Worm (Caenorhabditis elegans) whole organism, young adult: Measurements from ENCODE around the gene pap-2.

Source experiments
- B0035.1 ChIP-seq: sonication (generic microtip); optimal IDR thresholded peaks from 2 replicates; lab custom pipeline; 2016; ENCODE audit warnings: missing genetic modification characterization, mild to moderate bottlenecking, missing compliant biosample characterization, missing genotype, missing genetic modification reagents
- B0261.1 ChIP-seq: sonication (generic microtip); optimal IDR thresholded peaks from 2 replicates; lab custom pipeline; 2016; ENCODE audit warnings: mild to moderate bottlenecking, missing genetic modification characterization, moderate library complexity, missing compliant biosample characterization
- F49E8.2 ChIP-seq: sonication (generic microtip); optimal IDR thresholded peaks from 3 replicates; lab custom pipeline; 2017; ENCODE audit warnings: missing genetic modification characterization, mild to moderate bottlenecking, missing compliant biosample characterization, antibody characterized with exemption, moderate library complexity; ENCODE audit not compliant: insufficient read depth
- F57A8.1 ChIP-seq: fragments of 200-800 bp; sonication (Bioruptor generic); optimal IDR thresholded peaks from 2 replicates; lab custom pipeline; 2018; ENCODE audit warnings: mild to moderate bottlenecking, missing genetic modification characterization, moderate library complexity, missing compliant biosample characterization
- K11D2.4 ChIP-seq: fragments of 200-800 bp; sonication (Bioruptor generic); IDR thresholded peaks from 2 replicates; pipeline ENCODE4 v1.3.6; 2022; ENCODE audit warnings: missing genetic modification reagents, missing genetic modification characterization, missing compliant biosample characterization
- T07F8.4 ChIP-seq: sonication (generic microtip); optimal IDR thresholded peaks from 2 replicates; lab custom pipeline; 2016; ENCODE audit warnings: mild to moderate bottlenecking, missing genetic modification characterization, moderate library complexity, missing compliant biosample characterization
- T26A5.8 ChIP-seq: sonication (generic microtip); optimal IDR thresholded peaks from 2 replicates; lab custom pipeline; 2016; ENCODE audit warnings: missing genetic modification characterization, missing compliant biosample characterization
- ZK185.1 ChIP-seq: sonication (generic microtip); optimal IDR thresholded peaks from 2 replicates; lab custom pipeline; 2016; ENCODE audit warnings: mild to moderate bottlenecking, missing genetic modification characterization, missing compliant biosample characterization; ENCODE audit not compliant: poor library complexity, severe bottlenecking
- attf-3 ChIP-seq: fragments of 200-800 bp; sonication (Bioruptor generic); conservative IDR thresholded peaks from 2 replicates; pipeline ENCODE4 v1.3.6; 2022; ENCODE audit warnings: missing genetic modification reagents, missing genetic modification characterization, missing compliant biosample characterization
- ceh-100 ChIP-seq: fragments of 200-800 bp; sonication (Bioruptor generic); IDR thresholded peaks from 2 replicates; pipeline ENCODE4 v1.3.6; 2022; ENCODE audit warnings: missing genetic modification reagents, missing genetic modification characterization, missing compliant biosample characterization
- ceh-27 ChIP-seq: fragments of 200-800 bp; sonication (Bioruptor generic); optimal IDR thresholded peaks from 2 replicates; lab custom pipeline; 2018; ENCODE audit warnings: mild to moderate bottlenecking, missing genetic modification characterization, moderate library complexity, missing compliant biosample characterization
- ceh-40 ChIP-seq: fragments of 200-800 bp; sonication (Bioruptor generic); IDR thresholded peaks from 2 replicates; pipeline ENCODE4 v1.3.6; 2022; ENCODE audit warnings: missing genetic modification characterization, missing compliant biosample characterization
- ceh-91 ChIP-seq: fragments of 200-800 bp; sonication (Bioruptor generic); IDR thresholded peaks from 2 replicates; pipeline ENCODE4 v1.3.6; 2022; ENCODE audit warnings: missing genetic modification reagents, missing genetic modification characterization, missing compliant biosample characterization
- chd-7 ChIP-seq: sonication (generic microtip); optimal IDR thresholded peaks from 2 replicates; lab custom pipeline; 2016; ENCODE audit warnings: mild to moderate bottlenecking, missing genetic modification characterization, moderate library complexity, missing compliant biosample characterization
- die-1 ChIP-seq: sonication (generic microtip); optimal IDR thresholded peaks from 2 replicates; lab custom pipeline; 2016; ENCODE audit warnings: missing genotype, mild to moderate bottlenecking, missing genetic modification characterization, missing compliant biosample characterization
- dox-1 ChIP-seq: fragments of 200-800 bp; sonication (Bioruptor generic); IDR thresholded peaks from 2 replicates; pipeline ENCODE4 v1.3.6; 2022; ENCODE audit warnings: missing genetic modification reagents, missing genetic modification characterization, missing compliant biosample characterization
- dpff-1 ChIP-seq: sonication (generic microtip); optimal IDR thresholded peaks from 2 replicates; lab custom pipeline; 2017; ENCODE audit warnings: mild to moderate bottlenecking, missing genetic modification characterization, missing compliant biosample characterization
- efl-1 ChIP-seq: fragments of 150-350 bp; optimal IDR thresholded peaks from 2 replicates; lab custom pipeline; 2014; ENCODE audit warnings: missing biosample characterization, missing genetic modification reagents, missing genetic modification characterization
- hlh-12 ChIP-seq: sonication (generic microtip); optimal IDR thresholded peaks from 2 replicates; lab custom pipeline; 2016; ENCODE audit warnings: missing genetic modification characterization, missing compliant biosample characterization
- hlh-26 ChIP-seq: fragments of 200-800 bp; sonication (Bioruptor generic); conservative IDR thresholded peaks from 2 replicates; pipeline ENCODE4 v1.3.6; 2022; ENCODE audit warnings: missing genetic modification reagents, missing genetic modification characterization, missing compliant biosample characterization
- lin-35 ChIP-seq, 3 experiments: fragments of 150-350 bp in 2 of 3; sonication (generic microtip) in 1 of 3; optimal IDR thresholded peaks; 2 replicates each; lab custom pipeline; 2014 to 2018; ENCODE audit warnings: missing biosample characterization in 3 of 3, missing genetic modification characterization in 3 of 3, missing genetic modification reagents in 3 of 3
- lin-40 ChIP-seq: sonication (generic microtip); optimal IDR thresholded peaks from 2 replicates; lab custom pipeline; 2016; ENCODE audit warnings: missing genetic modification characterization, mild to moderate bottlenecking, missing compliant biosample characterization, missing genotype, missing genetic modification reagents
- lir-1 ChIP-seq: fragments of 200-800 bp; sonication (Bioruptor generic); conservative IDR thresholded peaks from 2 replicates; pipeline ENCODE4 v1.3.6; 2022; ENCODE audit warnings: missing genetic modification reagents, missing genetic modification characterization, missing compliant biosample characterization
- lsl-1 ChIP-seq: fragments of 200-800 bp; sonication (Bioruptor generic); optimal IDR thresholded peaks from 2 replicates; lab custom pipeline; 2018; ENCODE audit warnings: mild to moderate bottlenecking, missing genetic modification characterization, moderate library complexity, missing compliant biosample characterization
- madf-3 ChIP-seq: fragments of 200-800 bp; sonication (Bioruptor generic); IDR thresholded peaks from 2 replicates; pipeline ENCODE4 v1.3.6; 2022; ENCODE audit warnings: missing genetic modification reagents, missing genetic modification characterization, missing compliant biosample characterization
- madf-6 ChIP-seq: fragments of 200-800 bp; sonication (Bioruptor generic); IDR thresholded peaks from 2 replicates; pipeline ENCODE4 v1.3.6; 2022; ENCODE audit warnings: missing genetic modification reagents, missing genetic modification characterization, missing compliant biosample characterization
- mxl-1 ChIP-seq: sonication (generic microtip); optimal IDR thresholded peaks from 2 replicates; lab custom pipeline; 2016; ENCODE audit warnings: missing genetic modification characterization, missing compliant biosample characterization
- nfyb-1 ChIP-seq: fragments of 200-800 bp; sonication (Bioruptor generic); IDR thresholded peaks from 2 replicates; pipeline ENCODE4 v1.3.6; 2022; ENCODE audit warnings: missing genetic modification reagents, missing genetic modification characterization, missing compliant biosample characterization
- nhr-90 ChIP-seq: sonication (generic microtip); optimal IDR thresholded peaks from 2 replicates; lab custom pipeline; 2016; ENCODE audit warnings: missing genotype, mild to moderate bottlenecking, missing genetic modification characterization, missing compliant biosample characterization
- pbrm-1 ChIP-seq: fragments of 200-800 bp; sonication (Bioruptor generic); IDR thresholded peaks from 2 replicates; pipeline ENCODE4 v1.3.6; 2022; ENCODE audit warnings: missing genetic modification reagents, missing genetic modification characterization, missing compliant biosample characterization
- rec-8 ChIP-seq, 2 experiments: sonication (generic microtip); optimal IDR thresholded peaks; 2 replicates each; lab custom pipeline; 2016; ENCODE audit warnings: mild to moderate bottlenecking in 2 of 2, missing genetic modification characterization in 2 of 2, missing genetic modification reagents in 2 of 2, missing genotype in 2 of 2, missing biosample characterization in 1 of 2, missing compliant biosample characterization in 1 of 2, moderate library complexity in 1 of 2
- snpc-1.1 ChIP-seq: sonication (generic microtip); optimal IDR thresholded peaks from 2 replicates; lab custom pipeline; 2017; ENCODE audit warnings: missing genetic modification characterization, mild to moderate bottlenecking, missing compliant biosample characterization, antibody characterized with exemption, moderate library complexity, missing genotype, missing genetic modification reagents; ENCODE audit not compliant: insufficient read depth
- snpc-3.4 ChIP-seq: sonication (generic microtip); optimal IDR thresholded peaks from 2 replicates; lab custom pipeline; 2017; ENCODE audit warnings: missing genetic modification characterization, mild to moderate bottlenecking, missing compliant biosample characterization, antibody characterized with exemption, moderate library complexity, missing genotype, missing genetic modification reagents
- snpc-4 ChIP-seq, 5 experiments: fragments of 150-350 bp in 1 of 5; sonication (generic microtip) in 4 of 5; optimal IDR thresholded peaks; 2 replicates each; lab custom pipeline; 2014 to 2018; ENCODE audit warnings: missing genetic modification characterization in 5 of 5, missing biosample characterization in 3 of 5, antibody characterized with exemption in 2 of 5, mild to moderate bottlenecking in 2 of 5, missing compliant biosample characterization in 2 of 5, missing genotype in 2 of 5, moderate library complexity in 2 of 5, missing genetic modification reagents in 1 of 5
- zim-3 ChIP-seq: sonication (generic microtip); optimal IDR thresholded peaks from 2 replicates; lab custom pipeline; 2017; ENCODE audit warnings: mild to moderate bottlenecking, missing genetic modification characterization, moderate library complexity, missing compliant biosample characterization
- ztf-22 ChIP-seq: fragments of 200-800 bp; sonication (Bioruptor generic); optimal IDR thresholded peaks from 2 replicates; lab custom pipeline; 2018; ENCODE audit warnings: mild to moderate bottlenecking, missing genetic modification characterization, moderate library complexity, missing compliant biosample characterization
- ztf-6 ChIP-seq: fragments of 200-800 bp; sonication (Bioruptor generic); IDR thresholded peaks from 2 replicates; pipeline ENCODE4 v1.3.6; 2022; ENCODE audit warnings: missing genetic modification reagents, missing genetic modification characterization, missing compliant biosample characterization

The pap-2 gene

DNA sequence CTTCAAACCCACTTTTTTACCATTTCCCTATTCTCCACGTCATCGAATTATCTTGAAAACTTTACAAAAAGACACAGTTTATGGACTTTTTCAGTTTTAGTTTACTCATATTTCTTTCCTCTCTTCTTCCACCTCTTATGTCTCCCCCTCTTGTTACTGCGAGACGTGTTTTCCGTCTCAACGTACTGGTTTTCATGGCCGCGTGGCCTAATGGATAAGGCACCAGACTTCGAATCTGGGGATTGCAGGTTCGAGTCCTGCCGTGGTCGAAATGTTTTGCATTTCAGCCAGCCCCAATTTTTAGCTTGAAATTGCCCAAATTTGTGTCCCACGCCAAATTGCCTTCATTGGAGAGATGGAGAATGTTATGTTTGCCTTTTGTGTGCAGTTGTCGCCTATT lies 43.2 kb downstream of the pap-2 start (continued):
- TF ChIP-seq lin-35 (GFP tag; optimal IDR thresholded peaks at IDR 0.05; lab: Kevin White, UChicago) (peak in 1 of 3 experiments; percentile 3), die-1 (peak; percentile 90), efl-1 (GFP tag; lab: Kevin White, UChicago) (no peak), B0261.1 (tag; lab: Kevin White, UChicago) (peak; percentile 93), nhr-90 (tag; lab: Kevin White, UChicago) (peak; percentile 90), B0035.1 (tag; lab: Kevin White, UChicago) (peak; percentile 32), madf-6 (peak; percentile 65), ceh-100 (peak; percentile 68), ztf-6 (GFP tag; lab: Robert Waterston, UW) (peak; percentile 16; the same call in 1 of the 2 replicates), madf-3 (GFP tag; lab: Robert Waterston, UW) (0 out of 2 replicates have a peak, but pooled peaks have one; percentile 68), nfyb-1 (GFP tag; lab: Robert Waterston, UW) (peak; percentile 87), T26A5.8 (tag; lab: Kevin White, UChicago) (peak; percentile 62), pbrm-1 (peak; percentile 77), lir-1 (GFP tag; lab: Robert Waterston, UW) (no peak), dpff-1 (tag; lab: Kevin White, UChicago) (no peak), dox-1 (GFP tag; lab: Robert Waterston, UW) (peak; percentile 83), ceh-91 (GFP tag; lab: Robert Waterston, UW) (no peak), hlh-26 (GFP tag; lab: Robert Waterston, UW) (no peak)

DNA sequence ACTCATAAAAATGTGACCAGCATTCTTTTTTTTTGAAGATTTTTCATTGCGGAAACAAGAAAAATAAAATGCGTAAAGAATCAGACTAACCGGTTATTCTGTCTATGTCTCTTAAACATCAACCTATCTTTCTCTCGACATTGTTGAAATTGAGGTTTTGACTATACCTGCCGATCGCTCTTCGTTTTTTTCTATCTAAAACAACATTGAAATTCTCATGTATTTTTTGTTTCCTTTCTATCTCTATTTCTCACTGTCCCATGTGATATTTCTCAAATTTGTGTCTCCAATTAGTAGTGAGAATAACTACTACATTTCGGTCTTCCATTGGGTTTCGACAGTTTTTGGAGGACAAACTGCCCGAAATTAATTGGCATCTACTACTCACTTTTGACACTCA lies 48.3 kb downstream of the pap-2 start:
- TF ChIP-seq ceh-27 (GFP tag; lab: Kevin White, UChicago) (peak; percentile 23), lin-40 (tag; lab: Kevin White, UChicago) (peak; percentile 12), K11D2.4 (GFP tag; lab: Robert Waterston, UW) (no peak), pbrm-1 (no peak)

DNA sequence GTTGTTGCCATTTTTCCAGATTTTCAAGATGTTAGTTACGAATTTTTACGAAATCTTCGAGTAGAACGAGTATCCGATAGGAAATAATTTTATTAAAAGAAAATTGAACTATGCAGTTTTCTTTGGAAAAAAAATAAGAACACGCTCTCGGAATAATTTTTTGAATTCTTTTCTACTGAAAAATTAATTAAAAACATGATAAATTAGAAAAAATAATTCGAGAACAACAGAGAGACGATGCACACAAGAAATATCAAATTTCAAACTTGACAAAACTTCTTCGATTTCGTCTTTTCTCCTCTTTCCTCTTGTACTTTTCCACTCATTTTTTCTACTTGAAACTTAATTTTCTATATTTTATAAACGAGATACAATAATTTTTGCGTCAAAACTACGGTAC lies 49.3 kb downstream of the pap-2 start, which contains the start of gene F35H8.4:
TSS of gene F35H8.4 (minus strand) at position 101 of the 400 bp plus-strand sequence.
- TF ChIP-seq chd-7 (no peak), ZK185.1 (tag; lab: Kevin White, UChicago) (no peak), ztf-22 (no peak), T07F8.4 (no peak), madf-3 (GFP tag; lab: Robert Waterston, UW) (no peak), attf-3 (GFP tag; lab: Robert Waterston, UW) (no peak), snpc-4 (GFP tag; optimal IDR thresholded peaks at IDR 0.05; lab: Kevin White, UChicago) (no peak), snpc-4 (tag; optimal IDR thresholded peaks at IDR 0.05; lab: Kevin White, UChicago) (no peak), snpc-1.1 (tag; lab: Kevin White, UChicago) (no peak), F57A8.1 (GFP tag; lab: Kevin White, UChicago) (no peak), F49E8.2 (no peak), zim-3 (no peak), dox-1 (GFP tag; lab: Robert Waterston, UW) (no peak), snpc-3.4 (no peak), hlh-12 (no peak), rec-8 (tag; optimal IDR thresholded peaks at IDR 0.05; lab: Kevin White, UChicago) (no peak), ceh-40 (GFP tag; lab: Robert Waterston, UW) (no peak), mxl-1 (tag; lab: Kevin White, UChicago) (no peak), lsl-1 (GFP tag; lab: Kevin White, UChicago) (no peak)
